Worm (Caenorhabditis elegans): ENCODE data around the gene F54A3.6.
A peak's percentile ranks its signal among the peaks of the same experiment; 100 is the strongest.

Gene F54A3.6

ce11 chrII:2223467-2223866 lies 8.8 kb downstream of the F54A3.6 start, which contains the start of gene cbs-2:
Gene cbs-2 (minus strand): TSS chrII:2223567.
- TF ChIP-seq C34F6.9 (tag; optimal IDR thresholded peaks at IDR 0.05), result no peak
- TF ChIP-seq mbf-1 (tag; optimal IDR thresholded peaks at IDR 0.05), result no peak
- TF ChIP-seq lin-13 (GFP tag; optimal IDR thresholded peaks at IDR 0.05), result no peak
- no peak for TF ChIP-seq mab-5 (tag; optimal IDR thresholded peaks at IDR 0.05)
- no peak for TF ChIP-seq snpc-4 (tag; optimal IDR thresholded peaks at IDR 0.05)
- no peak for TF ChIP-seq nhr-6 (tag; optimal IDR thresholded peaks at IDR 0.05)
- TF ChIP-seq nhr-10 (tag; optimal IDR thresholded peaks at IDR 0.05), result no peak
- TF ChIP-seq nhr-12 (tag; optimal IDR thresholded peaks at IDR 0.05), result no peak
- no peak for TF ChIP-seq ztf-4 (tag; optimal IDR thresholded peaks at IDR 0.05)

- TF ChIP-seq ztf-11 (tag; optimal IDR thresholded peaks at IDR 0.05), result no peak
- no peak for TF ChIP-seq egl-27 (tag; optimal IDR thresholded peaks at IDR 0.05)
- TF ChIP-seq ceh-82 (tag; optimal IDR thresholded peaks at IDR 0.05), result no peak
- no peak for TF ChIP-seq R02D3.7 (tag; optimal IDR thresholded peaks at IDR 0.05)
- TF ChIP-seq sem-4 (tag; optimal IDR thresholded peaks at IDR 0.05), result no peak
- no peak for TF ChIP-seq nhr-129 (tag; optimal IDR thresholded peaks at IDR 0.05)
- no peak for TF ChIP-seq peb-1 (tag; optimal IDR thresholded peaks at IDR 0.05)
- TF ChIP-seq nhr-25 (tag; optimal IDR thresholded peaks at IDR 0.05), result no peak
These were observed 10.9 kb downstream of the F54A3.6 start for ce11 chrII:2221196-2221896.

- no peak for TF ChIP-seq snpc-4 (tag; optimal IDR thresholded peaks at IDR 0.05)
- TF ChIP-seq lsy-2 (tag; optimal IDR thresholded peaks at IDR 0.05), result peak; percentile 19 to 61
- TF ChIP-seq dmd-4 (tag; optimal IDR thresholded peaks at IDR 0.05), result no peak
- no peak for TF ChIP-seq crh-2 (tag; optimal IDR thresholded peaks at IDR 0.05)
- no peak for TF ChIP-seq nhr-237 (tag; optimal IDR thresholded peaks at IDR 0.05)
- TF ChIP-seq F13H6.1 (tag; optimal IDR thresholded peaks at IDR 0.05), result peak; percentile 25
- TF ChIP-seq ztf-4 (tag; optimal IDR thresholded peaks at IDR 0.05), result no peak
- no peak for TF ChIP-seq lin-39 (tag; optimal IDR thresholded peaks at IDR 0.05)
- TF ChIP-seq nhr-21 (tag; optimal IDR thresholded peaks at IDR 0.05), result no peak
- TF ChIP-seq skn-1 (tag; optimal IDR thresholded peaks at IDR 0.05), result no peak
- no peak for TF ChIP-seq elt-1 (tag; optimal IDR thresholded peaks at IDR 0.05)
- TF ChIP-seq aly-2 (tag; optimal IDR thresholded peaks at IDR 0.05), result no peak
- no peak for TF ChIP-seq elt-3 (tag; optimal IDR thresholded peaks at IDR 0.05)
- no peak for TF ChIP-seq unc-39 (tag; optimal IDR thresholded peaks at IDR 0.05)
- no peak for TF ChIP-seq nhr-23 (tag; optimal IDR thresholded peaks at IDR 0.05)
- no peak for TF ChIP-seq mab-5 (tag; optimal IDR thresholded peaks at IDR 0.05)
- TF ChIP-seq egl-27 (tag; optimal IDR thresholded peaks at IDR 0.05), result no peak
- no peak for TF ChIP-seq nhr-25 (tag; optimal IDR thresholded peaks at IDR 0.05)
- no peak for TF ChIP-seq sma-3 (GFP tag; optimal IDR thresholded peaks at IDR 0.05)
- TF ChIP-seq mdl-1 (tag; optimal IDR thresholded peaks at IDR 0.05), result no peak
- no peak for TF ChIP-seq R02D3.7 (tag; optimal IDR thresholded peaks at IDR 0.05)
- no peak for TF ChIP-seq nhr-6 (tag; optimal IDR thresholded peaks at IDR 0.05)
- TF ChIP-seq nhr-10 (tag; optimal IDR thresholded peaks at IDR 0.05), result no peak
- no peak for TF ChIP-seq ama-1 (optimal IDR thresholded peaks at IDR 0.05)
- TF ChIP-seq nhr-129 (tag; optimal IDR thresholded peaks at IDR 0.05), result peak; percentile 44
- TF ChIP-seq ceh-16 (tag; optimal IDR thresholded peaks at IDR 0.05), result no peak
- no peak for TF ChIP-seq Y55F3AM.14 (GFP tag; optimal IDR thresholded peaks at IDR 0.05)
- no peak for TF ChIP-seq sma-9 (GFP tag; optimal IDR thresholded peaks at IDR 0.05)
- TF ChIP-seq sma-9 (tag; optimal IDR thresholded peaks at IDR 0.05), result no peak
- no peak for TF ChIP-seq fos-1 (tag; optimal IDR thresholded peaks at IDR 0.05)
- TF ChIP-seq unc-62 (GFP tag; optimal IDR thresholded peaks at IDR 0.05), result no peak
- TF ChIP-seq mbf-1 (tag; optimal IDR thresholded peaks at IDR 0.05), result no peak
- peak; percentile 54 for TF ChIP-seq C34F6.9 (tag; optimal IDR thresholded peaks at IDR 0.05)
- TF ChIP-seq zag-1 (tag; optimal IDR thresholded peaks at IDR 0.05), result no peak
- no peak for TF ChIP-seq blmp-1 (tag; optimal IDR thresholded peaks at IDR 0.05; ENCODE audit: insufficient read depth)
- no peak for TF ChIP-seq peb-1 (tag; optimal IDR thresholded peaks at IDR 0.05)
- TF ChIP-seq gmeb-1 (tag; optimal IDR thresholded peaks at IDR 0.05), result no peak
- TF ChIP-seq sem-4 (tag; optimal IDR thresholded peaks at IDR 0.05), result no peak
- TF ChIP-seq alr-1 (tag; optimal IDR thresholded peaks at IDR 0.05), result no peak
- no peak for TF ChIP-seq ZK546.5 (tag; optimal IDR thresholded peaks at IDR 0.05)
- TF ChIP-seq nhr-12 (tag; optimal IDR thresholded peaks at IDR 0.05), result no peak
- no peak for TF ChIP-seq ztf-11 (tag; optimal IDR thresholded peaks at IDR 0.05)
- TF ChIP-seq nhr-11 (tag; optimal IDR thresholded peaks at IDR 0.05), result no peak
- TF ChIP-seq lin-13 (GFP tag; optimal IDR thresholded peaks at IDR 0.05), result peak; percentile 35
- peak; percentile 82 for TF ChIP-seq unc-55 (GFP tag; optimal IDR thresholded peaks at IDR 0.05)
- TF ChIP-seq ztf-1 (GFP tag; conservative IDR thresholded peaks at IDR 0.05), result no peak
- no peak for TF ChIP-seq ceh-82 (tag; optimal IDR thresholded peaks at IDR 0.05)
- no peak for TF ChIP-seq nhr-77 (tag; optimal IDR thresholded peaks at IDR 0.05)
These were observed 12.4 kb downstream of the F54A3.6 start, which contains the start of gene Y59C2A.3 for ce11 chrII:2219880-2220279. Gene Y59C2A.3 (minus strand): TSS chrII:2219921.
